Worm (Caenorhabditis elegans) whole organism, late embryonic: ENCODE data around the gene srx-48.

Experiments used
- ahr-1 ChIP-seq: sonication (generic microtip); optimal IDR thresholded peaks from 2 replicates; lab custom pipeline; 2016; ENCODE audit warnings: missing genetic modification characterization, missing compliant biosample characterization
- ama-1 ChIP-seq: fragments of 150-350 bp; optimal IDR thresholded peaks from 2 replicates; lab custom pipeline; 2014
- ceh-24 ChIP-seq: sonication (generic microtip); optimal IDR thresholded peaks from 2 replicates; lab custom pipeline; 2016; ENCODE audit warnings: mild to moderate bottlenecking, missing genetic modification characterization, missing compliant biosample characterization
- ceh-9 ChIP-seq: sonication (generic microtip); optimal IDR thresholded peaks from 2 replicates; lab custom pipeline; 2016; ENCODE audit warnings: mild to moderate bottlenecking, missing genetic modification characterization, inconsistent platforms, missing compliant biosample characterization
- dve-1 ChIP-seq: sonication (generic microtip); optimal IDR thresholded peaks from 2 replicates; lab custom pipeline; 2017; ENCODE audit warnings: antibody characterized with exemption, mild to moderate bottlenecking, missing genetic modification characterization, missing compliant biosample characterization
- fax-1 ChIP-seq: sonication (generic microtip); optimal IDR thresholded peaks from 2 replicates; lab custom pipeline; 2016; ENCODE audit warnings: missing genotype, missing genetic modification characterization, missing compliant biosample characterization
- lin-11 ChIP-seq: fragments of 200-800 bp; sonication (Bioruptor generic); optimal IDR thresholded peaks from 2 replicates; lab custom pipeline; 2018; ENCODE audit warnings: mild to moderate bottlenecking, missing genetic modification characterization, missing compliant biosample characterization
- nfya-1 ChIP-seq: sonication (generic microtip); optimal IDR thresholded peaks from 2 replicates; lab custom pipeline; 2017; ENCODE audit warnings: missing genetic modification characterization, mild to moderate bottlenecking, missing compliant biosample characterization, antibody characterized with exemption, moderate library complexity
- pax-1 ChIP-seq: fragments of 150-350 bp; optimal IDR thresholded peaks from 2 replicates; lab custom pipeline; 2014; ENCODE audit warnings: missing biosample characterization, missing genetic modification characterization
- rnt-1 ChIP-seq: sonication (generic microtip); optimal IDR thresholded peaks from 2 replicates; lab custom pipeline; 2016; ENCODE audit warnings: missing genetic modification characterization, missing compliant biosample characterization
- unc-86 ChIP-seq: sonication (generic microtip); optimal IDR thresholded peaks from 2 replicates; lab custom pipeline; 2016; ENCODE audit warnings: missing genetic modification characterization, missing compliant biosample characterization

ce11 chrV:15350615-15351014, 47.1 kb upstream of the srx-48 start, which contains the start of gene clec-231:
- no peak for TF ChIP-seq lin-11 (tag; lab: Kevin White, UChicago)
- TF ChIP-seq fax-1 (tag; lab: Kevin White, UChicago), result no peak
- TF ChIP-seq ahr-1, result no peak
- no peak for TF ChIP-seq pax-1 (tag; lab: Kevin White, UChicago)
- TF ChIP-seq dve-1 (tag; lab: Kevin White, UChicago), result no peak
- no peak for TF ChIP-seq ama-1 (lab: Kevin White, UChicago)
- TF ChIP-seq ceh-9 (tag; lab: Kevin White, UChicago), result no peak
- TF ChIP-seq unc-86 (tag; lab: Kevin White, UChicago), result no peak
- TF ChIP-seq nfya-1 (tag; lab: Kevin White, UChicago), result no peak
- TF ChIP-seq ceh-24 (tag; lab: Kevin White, UChicago), result no peak
- TF ChIP-seq rnt-1 (tag; lab: Kevin White, UChicago), result no peak
